Fruit fly (Drosophila melanogaster) whole organism, adult: Measurements from ENCODE around the gene CG9737.

Experiments
- CG11617 ChIP-seq: fragments of 200-800 bp; sonication (Bioruptor generic); optimal IDR thresholded peaks from 2 replicates; lab custom pipeline; 2017; ENCODE audit warnings: mild to moderate bottlenecking, missing biosample characterization, missing genetic modification reagents, missing genetic modification characterization
- CG12768 ChIP-seq: fragments of 200-800 bp; sonication (Bioruptor generic); optimal IDR thresholded peaks from 2 replicates; lab custom pipeline; 2017; ENCODE audit warnings: missing biosample characterization, missing genetic modification characterization, mild to moderate bottlenecking, moderate library complexity, missing genetic modification reagents
- CG14711 ChIP-seq: fragments of 200-800 bp; sonication (Bioruptor generic); optimal IDR thresholded peaks from 2 replicates; lab custom pipeline; 2018; ENCODE audit warnings: missing biosample characterization, mild to moderate bottlenecking, missing genetic modification characterization, moderate library complexity
- CG1620 ChIP-seq: fragments of 200-800 bp; sonication (Bioruptor generic); optimal IDR thresholded peaks from 2 replicates; lab custom pipeline; 2016; ENCODE audit warnings: missing biosample characterization, missing genetic modification characterization
- CG33017 ChIP-seq: fragments of 200-800 bp; sonication (Bioruptor generic); optimal IDR thresholded peaks from 2 replicates; lab custom pipeline; 2018; ENCODE audit warnings: missing biosample characterization, mild to moderate bottlenecking, missing genetic modification characterization, moderate library complexity
- CG5204 ChIP-seq: fragments of 200-800 bp; sonication (Bioruptor generic); optimal IDR thresholded peaks from 2 replicates; lab custom pipeline; 2016; ENCODE audit warnings: missing biosample characterization, missing genetic modification characterization
- CG7045 ChIP-seq: fragments of 200-800 bp; sonication (Bioruptor generic); optimal IDR thresholded peaks from 2 replicates; lab custom pipeline; 2017; ENCODE audit warnings: missing biosample characterization, mild to moderate bottlenecking, missing genetic modification characterization
- CG7101 ChIP-seq: fragments of 200-800 bp; sonication (Bioruptor generic); optimal IDR thresholded peaks from 2 replicates; lab custom pipeline; 2018; ENCODE audit warnings: missing biosample characterization, mild to moderate bottlenecking, missing genetic modification characterization, moderate library complexity
- Clk ChIP-seq: fragments of 200-800 bp; sonication (Bioruptor generic); optimal IDR thresholded peaks from 2 replicates; lab custom pipeline; 2017; ENCODE audit warnings: missing biosample characterization, missing genetic modification characterization
- Crg-1 ChIP-seq: fragments of 200-800 bp; sonication (Bioruptor generic); optimal IDR thresholded peaks from 2 replicates; lab custom pipeline; 2016; ENCODE audit warnings: missing biosample characterization, missing genetic modification characterization
- Hr96 ChIP-seq: fragments of 200-800 bp; sonication (Bioruptor generic); optimal IDR thresholded peaks from 2 replicates; lab custom pipeline; 2016; ENCODE audit warnings: missing biosample characterization, missing genetic modification characterization
- Mnt ChIP-seq: fragments of 200-800 bp; sonication (Bioruptor generic); optimal IDR thresholded peaks from 2 replicates; lab custom pipeline; 2016; ENCODE audit warnings: missing biosample characterization, mild to moderate bottlenecking, missing genetic modification characterization
- bab1 ChIP-seq: fragments of 200-800 bp; sonication (Bioruptor generic); optimal IDR thresholded peaks from 3 replicates; lab custom pipeline; 2019; ENCODE audit warnings: missing biosample characterization, mild to moderate bottlenecking, missing genetic modification characterization, moderate library complexity
- cic ChIP-seq: fragments of 200-800 bp; sonication (Bioruptor generic); optimal IDR thresholded peaks from 2 replicates; lab custom pipeline; 2017; ENCODE audit warnings: missing biosample characterization, mild to moderate bottlenecking, missing genetic modification characterization, moderate library complexity
- cnc ChIP-seq, 2 experiments: fragments of >200 bp; optimal IDR thresholded peaks; 2 replicates each; lab custom pipeline; 2017
- kay ChIP-seq: fragments of 200-800 bp; sonication (Bioruptor generic); peaks from one replicate; lab custom pipeline; 2016; ENCODE audit warnings: missing biosample characterization, missing genetic modification characterization, borderline replicate concordance
- ovo ChIP-seq: fragments of 200-800 bp; sonication (Bioruptor generic); optimal IDR thresholded peaks from 2 replicates; lab custom pipeline; 2016; ENCODE audit warnings: missing biosample characterization, missing genetic modification characterization
- pad ChIP-seq: fragments of 200-800 bp; sonication (Bioruptor generic); optimal IDR thresholded peaks from 3 replicates; lab custom pipeline; 2017; ENCODE audit warnings: missing biosample characterization, missing genetic modification characterization, mild to moderate bottlenecking, moderate library complexity, missing genetic modification reagents
- tj ChIP-seq: fragments of 200-800 bp; sonication (Bioruptor generic); optimal IDR thresholded peaks from 3 replicates; lab custom pipeline; 2017; ENCODE audit warnings: missing biosample characterization, mild to moderate bottlenecking, missing genetic modification characterization, moderate library complexity
- toe ChIP-seq: fragments of 200-800 bp; sonication (Bioruptor generic); optimal IDR thresholded peaks from 2 replicates; lab custom pipeline; 2016; ENCODE audit warnings: missing biosample characterization, missing genetic modification characterization

CG9737 gene

DNA sequence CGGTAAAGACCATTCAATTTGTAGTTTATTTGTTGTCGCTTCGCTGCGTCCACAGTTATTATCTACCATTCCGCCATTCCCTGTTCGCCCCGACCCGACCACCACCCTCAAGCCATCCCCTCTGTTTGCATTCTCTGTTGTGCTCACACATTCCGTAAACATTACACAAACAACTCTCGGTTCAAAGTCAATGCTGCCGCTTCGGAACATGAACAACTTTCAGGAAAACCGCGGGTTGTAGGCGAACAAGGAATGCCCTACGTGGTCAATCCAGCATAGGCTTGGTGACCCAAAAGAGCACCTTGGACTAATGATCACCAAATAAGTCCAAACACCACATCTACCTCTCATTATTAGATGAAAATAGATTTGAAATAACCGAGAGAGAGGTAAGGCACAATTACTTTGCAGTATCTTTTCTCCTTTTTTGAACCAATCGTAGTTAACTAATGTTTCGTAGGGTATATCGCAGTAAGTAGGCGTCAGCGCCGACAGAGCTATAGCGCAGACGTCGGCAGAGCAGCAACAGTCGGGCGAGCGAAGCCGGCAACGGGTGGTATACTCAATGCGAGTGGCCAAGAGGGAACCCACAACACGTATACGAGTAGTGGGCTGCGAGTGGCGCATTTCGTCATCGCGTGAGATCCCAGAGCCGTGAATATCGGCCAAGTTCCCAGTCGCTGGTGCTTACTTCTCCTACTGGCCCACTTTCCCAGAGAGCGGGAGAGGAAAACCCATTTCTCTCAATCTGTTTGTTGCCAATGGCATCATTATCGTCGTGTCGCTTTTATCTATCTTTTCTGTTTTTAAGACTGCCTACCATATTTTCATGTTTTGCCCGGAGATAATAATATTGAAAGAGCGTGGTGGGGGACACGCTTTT lies 39.8 kb downstream of the CG9737 start:
- peak; percentile 57 for TF ChIP-seq tj
- TF ChIP-seq CG33017: peak; percentile 82
- peak; percentile 90 for TF ChIP-seq CG7045 (GFP tag; lab: Kevin White, UChicago)
- TF ChIP-seq cic (GFP tag; lab: Kevin White, UChicago): peak; percentile 69
- TF ChIP-seq CG1620 (GFP tag; lab: Kevin White, UChicago): peak; percentile 50
- peak; percentile 91 for TF ChIP-seq toe (GFP tag; lab: Kevin White, UChicago)
- peak; percentile 66 for TF ChIP-seq pad (GFP tag; lab: Kevin White, UChicago)
- peak; percentile 87 for TF ChIP-seq CG5204 (GFP tag; lab: Kevin White, UChicago)
- peak; percentile 58 for TF ChIP-seq Crg-1 (GFP tag; lab: Kevin White, UChicago)
- peak; percentile 81 for TF ChIP-seq CG14711 (tag; lab: Kevin White, UChicago)
- peak; percentile 91 for TF ChIP-seq CG11617 (GFP tag; lab: Kevin White, UChicago)
- peak; percentile 85 for TF ChIP-seq CG7101 (tag; lab: Kevin White, UChicago)
- peak; percentile 84 for TF ChIP-seq Clk (GFP tag; lab: Kevin White, UChicago)
- no peak for TF ChIP-seq cnc (optimal IDR thresholded peaks at IDR 0.05; lab: Kevin White, UChicago)
- peak; percentile 45 for TF ChIP-seq kay (GFP tag; lab: Kevin White, UChicago)
- peak; percentile 34 for TF ChIP-seq ovo (GFP tag; lab: Kevin White, UChicago)
- TF ChIP-seq CG12768 (GFP tag; lab: Kevin White, UChicago): peak; percentile 89
- peak; percentile 71 for TF ChIP-seq Mnt (GFP tag; lab: Kevin White, UChicago)
- peak; percentile 94 for TF ChIP-seq Hr96 (GFP tag; lab: Kevin White, UChicago)
- TF ChIP-seq bab1: peak; percentile 76

DNA sequence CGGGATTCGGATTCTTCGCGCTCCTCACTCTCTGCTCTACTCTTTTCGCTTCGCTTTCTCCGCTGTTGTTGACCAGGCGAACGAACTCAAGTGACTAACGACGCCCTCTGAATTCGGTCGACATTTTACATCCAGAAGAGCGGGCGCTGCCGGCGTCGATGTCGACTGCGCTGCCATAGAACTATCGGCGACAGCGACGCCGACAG lies 40.3 kb downstream of the CG9737 start, which contains the start of gene CG9743:
CG9743 (minus strand) TSS at position 101 of the 206 bp plus-strand sequence.
- TF ChIP-seq CG1620 (GFP tag; lab: Kevin White, UChicago) (no peak), CG7101 (tag; lab: Kevin White, UChicago) (no peak), tj (no peak), CG33017 (no peak), CG7045 (GFP tag; lab: Kevin White, UChicago) (no peak), ovo (GFP tag; lab: Kevin White, UChicago) (no peak), pad (GFP tag; lab: Kevin White, UChicago) (no peak), Clk (GFP tag; lab: Kevin White, UChicago) (no peak), cnc (optimal IDR thresholded peaks at IDR 0.05; lab: Kevin White, UChicago) (no peak), toe (GFP tag; lab: Kevin White, UChicago) (no peak)

DNA sequence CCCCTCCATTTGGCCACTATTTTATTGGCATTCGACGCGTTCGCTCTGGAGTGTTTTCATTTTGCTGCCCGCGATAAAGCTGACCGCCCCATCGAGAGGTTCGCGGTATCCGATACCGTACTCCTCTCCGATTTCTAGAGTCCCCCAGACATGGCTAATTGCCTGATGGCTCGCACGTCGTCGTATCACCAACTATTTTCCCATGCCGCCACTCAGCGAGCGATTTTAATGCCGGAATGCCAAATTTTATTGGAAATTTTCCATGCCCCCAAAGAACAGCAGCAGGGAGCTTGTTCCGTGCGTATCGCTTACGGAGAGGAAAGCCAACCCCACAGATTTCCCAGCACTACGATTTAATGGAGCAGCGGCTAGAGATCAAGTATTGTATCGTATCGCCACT lies 42.0 kb downstream of the CG9737 start:
- no peak for TF ChIP-seq bab1
- TF ChIP-seq ovo (GFP tag; lab: Kevin White, UChicago): no peak
- no peak for TF ChIP-seq CG1620 (GFP tag; lab: Kevin White, UChicago)
- peak; percentile 29 for TF ChIP-seq Mnt (GFP tag; lab: Kevin White, UChicago)
- TF ChIP-seq pad (GFP tag; lab: Kevin White, UChicago): no peak
- TF ChIP-seq CG12768 (GFP tag; lab: Kevin White, UChicago): peak; percentile 4
- no peak for TF ChIP-seq CG33017
- peak; percentile 4 for TF ChIP-seq tj
- peak; percentile 39 for TF ChIP-seq cic (GFP tag; lab: Kevin White, UChicago)
- no peak for TF ChIP-seq Clk (GFP tag; lab: Kevin White, UChicago)
- no peak for TF ChIP-seq cnc (optimal IDR thresholded peaks at IDR 0.05; lab: Kevin White, UChicago)
- TF ChIP-seq CG11617 (GFP tag; lab: Kevin White, UChicago): no peak
- TF ChIP-seq toe (GFP tag; lab: Kevin White, UChicago): no peak
- TF ChIP-seq CG14711 (tag; lab: Kevin White, UChicago): no peak

DNA sequence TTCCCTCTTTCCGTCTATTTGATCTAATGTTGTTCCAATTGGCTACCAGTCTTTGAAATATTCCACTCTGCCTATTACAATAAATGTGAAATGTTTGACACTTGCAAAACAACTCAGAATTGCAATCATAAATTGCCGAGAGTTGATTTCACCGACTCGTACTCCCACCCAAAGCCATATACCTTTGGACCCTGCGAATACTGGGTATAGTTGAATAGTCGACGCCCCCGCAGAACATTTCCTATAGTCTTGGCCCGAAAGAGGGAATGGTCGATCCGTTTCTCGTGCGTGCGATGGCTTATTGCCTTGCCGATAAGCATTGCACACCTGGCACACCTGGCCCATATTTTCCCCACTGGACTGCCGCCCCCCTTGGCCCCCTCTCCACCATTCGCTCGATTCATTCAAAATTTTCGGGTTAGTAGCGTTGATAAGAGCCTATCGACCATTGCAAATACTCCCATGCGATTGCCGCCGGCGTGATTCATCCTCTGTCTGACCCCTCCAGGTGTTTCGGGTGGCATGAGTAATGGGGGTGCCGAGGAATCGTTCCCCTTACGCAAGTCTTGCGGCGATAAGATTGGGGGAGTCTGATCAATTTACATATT lies 42.9 kb downstream of the CG9737 start:
- TF ChIP-seq Hr96 (GFP tag; lab: Kevin White, UChicago) (no peak), CG5204 (GFP tag; lab: Kevin White, UChicago) (no peak), ovo (GFP tag; lab: Kevin White, UChicago) (no peak), toe (GFP tag; lab: Kevin White, UChicago) (no peak), kay (GFP tag; lab: Kevin White, UChicago) (peak; percentile 61), CG33017 (no peak), CG7045 (GFP tag; lab: Kevin White, UChicago) (no peak), tj (no peak), CG7101 (tag; lab: Kevin White, UChicago) (no peak), CG14711 (tag; lab: Kevin White, UChicago) (no peak), pad (GFP tag; lab: Kevin White, UChicago) (no peak), Crg-1 (GFP tag; lab: Kevin White, UChicago) (no peak), cic (GFP tag; lab: Kevin White, UChicago) (peak; percentile 12), CG1620 (GFP tag; lab: Kevin White, UChicago) (no peak), CG12768 (GFP tag; lab: Kevin White, UChicago) (no peak), CG11617 (GFP tag; lab: Kevin White, UChicago) (no peak)

DNA sequence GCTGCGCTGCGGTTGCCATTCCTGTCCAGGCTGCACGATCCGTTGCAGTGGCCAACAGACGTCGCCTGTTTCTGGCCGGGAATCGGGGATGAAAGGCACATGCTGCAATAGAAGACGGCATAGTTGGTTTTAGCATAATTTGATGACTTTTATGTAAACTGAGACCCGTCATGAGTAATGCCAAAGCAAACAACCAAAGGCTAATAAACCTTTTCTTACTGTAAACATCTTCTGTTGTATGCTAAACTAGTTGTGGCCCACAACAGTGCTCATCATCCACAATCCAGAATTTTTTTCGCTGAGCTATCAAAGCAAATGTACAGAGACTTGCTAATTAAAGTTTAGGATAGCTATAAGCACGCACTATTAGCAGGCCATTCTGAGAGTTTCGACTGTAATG lies 44.3 kb downstream of the CG9737 start:
- no peak for TF ChIP-seq CG33017

DNA sequence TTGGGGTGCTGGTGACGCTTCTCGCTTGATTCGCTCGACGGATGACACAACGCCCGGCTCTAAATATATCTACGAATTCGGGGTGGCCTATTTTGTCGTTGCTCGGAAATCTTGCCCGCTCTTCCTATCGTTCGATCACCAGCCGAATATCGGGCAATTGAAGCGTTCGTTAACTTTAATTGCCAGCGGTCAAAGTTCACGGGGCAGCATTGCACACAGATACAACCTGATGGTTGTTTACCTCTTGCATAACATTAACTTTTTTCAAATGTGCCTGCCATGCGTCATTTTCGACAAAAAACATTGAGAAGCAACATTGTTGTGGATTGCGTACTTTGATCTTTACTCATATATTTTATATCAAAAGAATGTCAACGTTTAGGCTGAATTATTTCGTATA lies 45.3 kb downstream of the CG9737 start:
- no peak for TF ChIP-seq Clk (GFP tag; lab: Kevin White, UChicago)
- no peak for TF ChIP-seq Hr96 (GFP tag; lab: Kevin White, UChicago)
- no peak for TF ChIP-seq CG12768 (GFP tag; lab: Kevin White, UChicago)
- TF ChIP-seq toe (GFP tag; lab: Kevin White, UChicago): no peak
- no peak for TF ChIP-seq CG33017
- no peak for TF ChIP-seq cic (GFP tag; lab: Kevin White, UChicago)
- TF ChIP-seq CG7045 (GFP tag; lab: Kevin White, UChicago): no peak
- no peak for TF ChIP-seq kay (GFP tag; lab: Kevin White, UChicago)
